Fruit fly (Drosophila melanogaster) whole organism, embryonic: Measurements from ENCODE around the gene CG32432.
A peak's percentile ranks its signal among the peaks of the same experiment; 100 is the strongest.

ENCODE experiments used
- Awh ChIP-seq: fragments of 200-800 bp; sonication (Bioruptor generic); IDR thresholded peaks from 2 replicates; pipeline ENCODE4, ENCODE4 v1.3.6; 2022; ENCODE audit warnings: missing biosample characterization, missing genetic modification characterization
- CG10959 ChIP-seq: fragments of 200-800 bp; sonication (Bioruptor generic); IDR thresholded peaks from 2 replicates; pipeline ENCODE4 v1.3.6; 2022; ENCODE audit warnings: missing biosample characterization, missing genetic modification characterization
- CG11247 ChIP-seq: fragments of 200-800 bp; sonication (Bioruptor generic); IDR thresholded peaks from 2 replicates; pipeline ENCODE4 v1.3.6; 2022; ENCODE audit warnings: missing biosample characterization, missing genetic modification characterization
- CG12155 ChIP-seq: fragments of 200-800 bp; sonication (Bioruptor generic); optimal IDR thresholded peaks from 3 replicates; lab custom pipeline; 2016; ENCODE audit warnings: missing biosample characterization, missing genetic modification characterization
- CG13894 ChIP-seq: fragments of 200-800 bp; sonication (Bioruptor generic); optimal IDR thresholded peaks from 3 replicates; lab custom pipeline; 2018; ENCODE audit warnings: missing biosample characterization, mild to moderate bottlenecking, missing genetic modification characterization, moderate library complexity
- CG14860 ChIP-seq: fragments of 200-800 bp; sonication (Bioruptor generic); IDR thresholded peaks from 3 replicates; pipeline ENCODE4 v1.3.6; 2022; ENCODE audit warnings: missing biosample characterization, missing genetic modification characterization; ENCODE audit not compliant: partially characterized antibody
- CG15479 ChIP-seq: fragments of 200-800 bp; sonication (Bioruptor generic); optimal IDR thresholded peaks from 3 replicates; lab custom pipeline; 2019; ENCODE audit warnings: missing biosample characterization, mild to moderate bottlenecking, missing genetic modification characterization, moderate library complexity
- CG15514 ChIP-seq: fragments of 200-800 bp; sonication (Bioruptor generic); optimal IDR thresholded peaks from 3 replicates; lab custom pipeline; 2017; ENCODE audit warnings: missing biosample characterization, missing genetic modification characterization, mild to moderate bottlenecking, moderate library complexity, missing genetic modification reagents
- CG1647 ChIP-seq: fragments of 200-800 bp; sonication (Bioruptor generic); optimal IDR thresholded peaks from 3 replicates; lab custom pipeline; 2016; ENCODE audit warnings: missing biosample characterization, missing genetic modification characterization
- CG16813 ChIP-seq: fragments of 200-800 bp; sonication (Bioruptor generic); IDR thresholded peaks from 3 replicates; pipeline ENCODE4 v1.3.6; 2022; ENCODE audit warnings: missing biosample characterization, missing genetic modification characterization; ENCODE audit not compliant: partially characterized antibody
- CG18262 ChIP-seq: fragments of 200-800 bp; optimal IDR thresholded peaks from 3 replicates; lab custom pipeline; 2019; ENCODE audit warnings: missing biosample characterization, mild to moderate bottlenecking, missing genetic modification characterization, moderate library complexity
- CG18476 ChIP-seq: fragments of 200-800 bp; sonication (Bioruptor generic); optimal IDR thresholded peaks from 2 replicates; lab custom pipeline; 2016; ENCODE audit warnings: missing biosample characterization, mild to moderate bottlenecking, missing genetic modification characterization
- CG18599 ChIP-seq: fragments of 200-800 bp; sonication (Bioruptor generic); optimal IDR thresholded peaks from 3 replicates; lab custom pipeline; 2017; ENCODE audit warnings: missing biosample characterization, missing genetic modification characterization, mild to moderate bottlenecking, moderate library complexity, missing genetic modification reagents
- CG18764 ChIP-seq: fragments of 200-800 bp; sonication (Bioruptor generic); optimal IDR thresholded peaks from 3 replicates; lab custom pipeline; 2016; ENCODE audit warnings: missing biosample characterization, missing genetic modification characterization
- CG2116 ChIP-seq: fragments of 200-800 bp; sonication (Bioruptor generic); optimal IDR thresholded peaks from 3 replicates; lab custom pipeline; 2018; ENCODE audit warnings: missing biosample characterization, mild to moderate bottlenecking, missing genetic modification characterization
- CG30020 ChIP-seq: fragments of 200-800 bp; optimal IDR thresholded peaks from 2 replicates; lab custom pipeline; 2019; ENCODE audit warnings: missing biosample characterization, mild to moderate bottlenecking, missing genetic modification characterization, moderate library complexity
- CG32772 ChIP-seq: fragments of 200-800 bp; sonication (Bioruptor generic); IDR thresholded peaks from 2 replicates; pipeline ENCODE4 v1.3.6; 2022; ENCODE audit warnings: missing biosample characterization, missing genetic modification characterization
- CG33557 ChIP-seq: fragments of 200-800 bp; sonication (Bioruptor generic); optimal IDR thresholded peaks from 2 replicates; lab custom pipeline; 2019; ENCODE audit warnings: missing biosample characterization, mild to moderate bottlenecking, missing genetic modification characterization, moderate library complexity
- CG43689 ChIP-seq: fragments of 200-800 bp; sonication (Bioruptor generic); IDR thresholded peaks from 2 replicates; pipeline ENCODE4 v1.3.6; 2022; ENCODE audit warnings: missing biosample characterization, missing genetic modification characterization
- CG5953 ChIP-seq: fragments of 200-800 bp; sonication (Bioruptor generic); IDR thresholded peaks from 2 replicates; pipeline ENCODE4 v1.3.6; 2022; ENCODE audit warnings: missing biosample characterization, missing genetic modification characterization
- CG7987 ChIP-seq: fragments of 200-800 bp; sonication (Bioruptor generic); optimal IDR thresholded peaks from 2 replicates; lab custom pipeline; 2018; ENCODE audit warnings: missing biosample characterization, mild to moderate bottlenecking, missing genetic modification characterization, moderate library complexity
- CG9817 ChIP-seq: fragments of 200-800 bp; sonication (Bioruptor generic); optimal IDR thresholded peaks from 2 replicates; lab custom pipeline; 2018; ENCODE audit warnings: missing biosample characterization, mild to moderate bottlenecking, missing genetic modification characterization, moderate library complexity
- Dek ChIP-seq: fragments of 200-800 bp; sonication (Bioruptor generic); optimal IDR thresholded peaks from 3 replicates; lab custom pipeline; 2019; ENCODE audit warnings: missing biosample characterization, mild to moderate bottlenecking, missing genetic modification characterization, moderate library complexity
- Dll ChIP-seq: fragments of 200-800 bp; sonication (Bioruptor generic); IDR thresholded peaks from 4 replicates; pipeline ENCODE4 v1.3.6; 2022; ENCODE audit warnings: missing biosample characterization, missing genetic modification characterization; ENCODE audit not compliant: partially characterized antibody
- H15 ChIP-seq: fragments of 200-800 bp; sonication (Bioruptor generic); IDR thresholded peaks from 3 replicates; pipeline ENCODE4 v1.3.6; 2022; ENCODE audit warnings: missing biosample characterization, missing genetic modification characterization
- Hmx ChIP-seq: fragments of 200-800 bp; sonication (Bioruptor generic); optimal IDR thresholded peaks from 2 replicates; lab custom pipeline; 2016; ENCODE audit warnings: missing biosample characterization, missing genetic modification characterization
- MBD-R2 ChIP-seq: fragments of 200-800 bp; sonication (Bioruptor generic); IDR thresholded peaks from 2 replicates; pipeline ENCODE4 v1.3.6; 2022; ENCODE audit warnings: missing biosample characterization, missing genetic modification characterization
- Mrtf ChIP-seq: fragments of 200-800 bp; sonication (Bioruptor generic); IDR thresholded peaks from 3 replicates; pipeline ENCODE4 v1.3.6; 2022; ENCODE audit warnings: missing biosample characterization, missing genetic modification characterization
- Pdp1 ChIP-seq, 2 experiments: fragments of 200-800 bp; sonication (Bioruptor generic); optimal IDR thresholded peaks; 3 replicates each; lab custom pipeline; 2016; ENCODE audit warnings: missing biosample characterization in 2 of 2, missing genetic modification characterization in 2 of 2, mild to moderate bottlenecking in 1 of 2, moderate library complexity in 1 of 2
- Ptx1 ChIP-seq: fragments of 200-800 bp; sonication (Bioruptor generic); IDR thresholded peaks from 2 replicates; pipeline ENCODE4 v1.3.6; 2022; ENCODE audit warnings: missing biosample characterization, missing genetic modification characterization
- Six4 ChIP-seq: fragments of 200-800 bp; sonication (Bioruptor generic); optimal IDR thresholded peaks from 2 replicates; lab custom pipeline; 2016; ENCODE audit warnings: missing biosample characterization, missing genetic modification characterization
- TFAM ChIP-seq: fragments of 200-800 bp; sonication (Bioruptor generic); optimal IDR thresholded peaks from 2 replicates; lab custom pipeline; 2017; ENCODE audit warnings: missing biosample characterization, missing genetic modification characterization, inconsistent platforms
- Taf1 ChIP-seq: fragments of 200-800 bp; sonication (Bioruptor generic); IDR thresholded peaks from 2 replicates; pipeline ENCODE4 v1.3.6; 2022; ENCODE audit warnings: missing biosample characterization, missing genetic modification characterization
- caup ChIP-seq: fragments of 200-800 bp; sonication (Bioruptor generic); optimal IDR thresholded peaks from 3 replicates; lab custom pipeline; 2017; ENCODE audit warnings: missing biosample characterization, mild to moderate bottlenecking, missing genetic modification characterization, moderate library complexity; ENCODE audit not compliant: severe bottlenecking
- fu2 ChIP-seq: fragments of 200-800 bp; sonication (Bioruptor generic); optimal IDR thresholded peaks from 2 replicates; lab custom pipeline; 2016; ENCODE audit warnings: missing biosample characterization, missing genetic modification characterization
- gro ChIP-seq: fragments of 200-800 bp; sonication (Bioruptor generic); optimal IDR thresholded peaks from 2 replicates; lab custom pipeline; 2016; ENCODE audit warnings: missing biosample characterization, missing genetic modification characterization
- ken ChIP-seq: fragments of 200-800 bp; sonication (Bioruptor generic); IDR thresholded peaks from 3 replicates; pipeline ENCODE4 v1.3.6; 2022; ENCODE audit warnings: missing biosample characterization, missing genetic modification characterization
- lmd ChIP-seq: fragments of 200-800 bp; sonication (Bioruptor generic); IDR thresholded peaks from 2 replicates; pipeline ENCODE4 v1.3.6; 2022; ENCODE audit warnings: missing biosample characterization, missing genetic modification characterization
- luna ChIP-seq: fragments of 200-800 bp; sonication (Bioruptor generic); optimal IDR thresholded peaks from 2 replicates; lab custom pipeline; 2016; ENCODE audit warnings: missing biosample characterization, missing genetic modification characterization
- nerfin-1 ChIP-seq: fragments of 200-800 bp; sonication (Bioruptor generic); optimal IDR thresholded peaks from 3 replicates; lab custom pipeline; 2019; ENCODE audit warnings: missing biosample characterization, mild to moderate bottlenecking, missing genetic modification characterization, moderate library complexity
- nmo ChIP-seq: fragments of 200-800 bp; sonication (Bioruptor generic); optimal IDR thresholded peaks from 2 replicates; lab custom pipeline; 2018; ENCODE audit warnings: missing biosample characterization, mild to moderate bottlenecking, missing genetic modification characterization, moderate library complexity
- oc ChIP-seq: fragments of 200-800 bp; sonication (Bioruptor generic); optimal IDR thresholded peaks from 2 replicates; lab custom pipeline; 2018; ENCODE audit warnings: missing biosample characterization, mild to moderate bottlenecking, missing genetic modification characterization, moderate library complexity
- odd ChIP-seq: fragments of 200-800 bp; sonication (Bioruptor generic); optimal IDR thresholded peaks from 2 replicates; lab custom pipeline; 2017; ENCODE audit warnings: missing biosample characterization, mild to moderate bottlenecking, missing genetic modification characterization
- pan ChIP-seq, 4 experiments: fragments of >200 bp in 3 of 4; fragments of 200-800 bp in 1 of 4; sonication (Bioruptor generic) in 1 of 4; optimal IDR thresholded peaks in 3 of 4; IDR thresholded peaks in 1 of 4; 2 replicates each; pipeline versions ENCODE4 v1.3.6 to Lab custom; 2017 to 2022; ENCODE audit warnings: missing biosample characterization in 2 of 4, missing genetic modification characterization in 2 of 4, mixed read lengths in 1 of 4
- tgo ChIP-seq: fragments of 200-800 bp; sonication (Bioruptor generic); IDR thresholded peaks from 3 replicates; pipeline ENCODE4 v1.3.6; 2022; ENCODE audit warnings: missing biosample characterization, missing genetic modification characterization
- tll ChIP-seq, 2 experiments: fragments of 200-800 bp in 1 of 2; fragments of >200 bp in 1 of 2; sonication (Bioruptor generic) in 1 of 2; optimal IDR thresholded peaks; 2 replicates each; lab custom pipeline; 2017 to 2019; ENCODE audit warnings: missing biosample characterization in 2 of 2, missing genetic modification characterization in 2 of 2, mild to moderate bottlenecking in 1 of 2, moderate library complexity in 1 of 2
- z ChIP-seq: fragments of 200-800 bp; sonication (Bioruptor generic); IDR thresholded peaks from 3 replicates; pipeline ENCODE4 v1.3.6; 2022; ENCODE audit warnings: missing biosample characterization, missing genetic modification characterization

Gene CG32432

DNA sequence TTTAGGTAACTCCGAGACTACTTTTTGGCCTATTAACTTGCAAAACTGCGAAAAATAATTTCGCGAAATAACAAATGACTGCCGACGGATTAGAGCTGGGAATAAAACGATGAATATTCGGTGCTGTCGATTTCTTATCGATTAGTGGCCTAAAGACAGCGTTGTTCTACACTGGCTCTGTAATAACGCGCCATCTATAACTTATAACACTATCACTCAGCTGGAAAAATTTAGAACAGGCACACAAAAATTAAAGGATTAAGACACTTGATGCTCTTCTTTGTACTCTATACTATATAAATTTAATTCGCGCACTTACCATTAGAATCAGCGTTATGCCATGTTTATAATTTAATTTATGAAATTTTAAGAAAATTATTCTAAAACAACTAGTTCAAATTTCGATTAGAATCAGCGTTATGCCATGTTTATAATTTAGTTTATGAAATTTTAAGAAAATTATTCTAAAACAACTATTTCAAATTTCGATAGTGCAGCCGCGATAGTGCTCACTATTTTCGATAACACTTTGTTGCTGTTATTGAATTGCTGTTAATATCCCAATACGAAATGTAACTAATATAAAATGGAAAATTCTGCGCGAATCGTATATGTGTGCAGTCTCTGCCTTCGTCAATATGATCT is 43.4 kb downstream of the CG32432 start, which contains the start of the genes CSN3 and CG11456 (continued):
- peak; percentile 46; the same call in 2 of the 3 replicates for TF ChIP-seq CG14860
- no peak for TF ChIP-seq CG5953
- TF ChIP-seq CG15514 (GFP tag; lab: Kevin White, UChicago) = peak; percentile 65
- no peak for TF ChIP-seq nerfin-1 (tag; lab: Kevin White, UChicago)
- peak; percentile 31 for TF ChIP-seq CG7987 (GFP tag; lab: Kevin White, UChicago)
- TF ChIP-seq oc (tag; lab: Kevin White, UChicago) = peak; percentile 28
- no peak for TF ChIP-seq TFAM (GFP tag; lab: Kevin White, UChicago)
- TF ChIP-seq CG43689 = no peak
- peak; percentile 44; the same call in 1 of the 2 replicates for TF ChIP-seq Taf1 (GFP tag; lab: Robert Waterston, UW)
- peak; percentile 38; the same call in 1 of the 3 replicates for TF ChIP-seq H15
- no peak for TF ChIP-seq tll (GFP tag; optimal IDR thresholded peaks at IDR 0.05; lab: Kevin White, UChicago)
- peak; percentile 33; the same call in 1 of the 2 replicates for TF ChIP-seq CG11247
- peak; percentile 30 for TF ChIP-seq CG9817 (tag; lab: Kevin White, UChicago)
- no peak for TF ChIP-seq CG33557 (GFP tag; lab: Kevin White, UChicago)
- TF ChIP-seq Dek = peak; percentile 53
- no peak for TF ChIP-seq tgo
- TF ChIP-seq odd = no peak
- TF ChIP-seq Dll (GFP tag; lab: Robert Waterston, UW) = peak; percentile 68; the same call in 3 of the 4 replicates
- TF ChIP-seq caup (GFP tag; lab: Kevin White, UChicago) = peak; percentile 46
- TF ChIP-seq CG18599 = peak; percentile 23
- no peak for TF ChIP-seq Awh (GFP tag; lab: Robert Waterston, UW)
- peak; percentile 85 for TF ChIP-seq MBD-R2 (GFP tag; lab: Robert Waterston, UW)
- TF ChIP-seq CG2116 (GFP tag; lab: Kevin White, UChicago) = peak; percentile 74
- peak; percentile 8 for TF ChIP-seq Six4 (GFP tag; lab: Kevin White, UChicago)
- peak; percentile 64 for TF ChIP-seq CG12155 (GFP tag; lab: Kevin White, UChicago)
- peak in 1 of 2 experiments; percentile 33 for TF ChIP-seq Pdp1 (GFP tag; optimal IDR thresholded peaks at IDR 0.05; lab: Kevin White, UChicago)
- TF ChIP-seq CG18476 (GFP tag; lab: Kevin White, UChicago) = peak; percentile 38
- TF ChIP-seq z (GFP tag; lab: Robert Waterston, UW) = no peak
- TF ChIP-seq CG18764 (GFP tag; lab: Kevin White, UChicago) = peak; percentile 26
- TF ChIP-seq ken = peak; percentile 61; the same call in 1 of the 3 replicates
- TF ChIP-seq Hmx (GFP tag; lab: Kevin White, UChicago) = no peak
- no peak for TF ChIP-seq CG10959 (GFP tag; lab: Robert Waterston, UW)
- peak; percentile 51 for TF ChIP-seq CG1647
- peak; percentile 34; the same call in 1 of the 2 replicates for TF ChIP-seq Ptx1 (GFP tag; lab: Robert Waterston, UW)
- TF ChIP-seq nmo = peak; percentile 52
- TF ChIP-seq CG30020 (tag; lab: Kevin White, UChicago) = peak; percentile 46
- peak; percentile 54 for TF ChIP-seq lmd (GFP tag; lab: Robert Waterston, UW)
- TF ChIP-seq gro (GFP tag; lab: Kevin White, UChicago) = peak; percentile 28
- no peak for TF ChIP-seq pan (optimal IDR thresholded peaks at IDR 0.05; lab: Kevin White, UChicago)
- peak in 1 of 2 experiments; percentile 59 for TF ChIP-seq pan (GFP tag; optimal IDR thresholded peaks at IDR 0.05 in 1 of 2, IDR thresholded peaks at IDR 0.05 in 1 of 2)
- TF ChIP-seq CG15479 (GFP tag; lab: Kevin White, UChicago) = no peak
- TF ChIP-seq luna (GFP tag; lab: Kevin White, UChicago) = peak; percentile 31
- TF ChIP-seq CG18262 (tag; lab: Kevin White, UChicago) = no peak
- TF ChIP-seq CG16813 (GFP tag; lab: Robert Waterston, UW) = peak; percentile 67
- TF ChIP-seq Mrtf (GFP tag; lab: Robert Waterston, UW) = no peak
- peak; percentile 70 for TF ChIP-seq CG13894
- 0 out of 2 replicates have a peak, but pooled peaks have one; percentile 13 for TF ChIP-seq CG32772 (GFP tag; lab: Robert Waterston, UW)
- TF ChIP-seq fu2 = peak; percentile 59
